Worm (Caenorhabditis elegans): Measurements from ENCODE around the gene hip-1.

The hip-1 gene

ce11 chrIII:13607833-13608232, 14.5 kb downstream of the hip-1 start, which contains the start of gene shpk-1:
TSS of gene shpk-1 (plus strand) at chrIII:13608020.
- TF ChIP-seq elt-2 (tag; optimal IDR thresholded peaks at IDR 0.05) (peak; percentile 50), sox-4 (tag; optimal IDR thresholded peaks at IDR 0.05) (no peak), pqm-1 (tag; optimal IDR thresholded peaks at IDR 0.05) (peak; percentile 73)

DNA sequence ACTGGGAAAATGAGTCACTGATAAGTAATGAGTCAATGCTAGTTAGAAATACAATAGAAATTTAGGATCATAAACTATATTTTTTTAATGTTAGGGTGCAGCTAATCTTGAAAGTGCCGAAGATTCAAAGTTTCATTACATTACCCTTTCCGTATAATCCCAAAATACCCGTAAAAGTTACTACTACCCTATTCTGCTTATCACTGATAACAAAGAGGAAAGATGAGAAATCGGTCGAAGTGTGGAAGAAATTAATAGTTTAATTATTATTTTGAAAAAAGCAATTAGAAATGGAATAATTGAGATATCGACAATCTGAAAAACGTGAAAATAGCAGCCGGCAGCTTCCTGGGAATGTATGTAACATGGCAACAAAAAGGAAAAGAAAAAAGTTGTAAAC, 15.4 kb downstream of the hip-1 start:
- TF ChIP-seq sox-2 (GFP tag; IDR thresholded peaks at IDR 0.05) (no peak), ahr-1 (tag; optimal IDR thresholded peaks at IDR 0.05) (no peak), K09A11.1 (tag; optimal IDR thresholded peaks at IDR 0.05; ENCODE audit: insufficient read depth) (no peak), dve-1 (tag; optimal IDR thresholded peaks at IDR 0.05) (no peak), hlh-8 (tag; optimal IDR thresholded peaks at IDR 0.05) (no peak), ceh-6 (GFP tag; optimal IDR thresholded peaks at IDR 0.05) (no peak), ref-2 (tag; optimal IDR thresholded peaks at IDR 0.05) (no peak), sox-4 (tag; optimal IDR thresholded peaks at IDR 0.05) (no peak), pax-1 (tag; optimal IDR thresholded peaks at IDR 0.05) (no peak), Y22D7AL.16 (tag; optimal IDR thresholded peaks at IDR 0.05) (no peak), ceh-9 (tag; optimal IDR thresholded peaks at IDR 0.05) (no peak), dmd-4 (tag; optimal IDR thresholded peaks at IDR 0.05; ENCODE audit: borderline replicate concordance) (no peak), pha-2 (tag; optimal IDR thresholded peaks at IDR 0.05) (no peak), ceh-34 (tag; optimal IDR thresholded peaks at IDR 0.05) (no peak), zip-5 (tag; optimal IDR thresholded peaks at IDR 0.05) (no peak), ceh-14 (tag; optimal IDR thresholded peaks at IDR 0.05) (no peak), lin-11 (tag; optimal IDR thresholded peaks at IDR 0.05) (no peak), ets-4 (tag; optimal IDR thresholded peaks at IDR 0.05) (no peak), rnt-1 (tag; optimal IDR thresholded peaks at IDR 0.05) (no peak), tbx-7 (tag; optimal IDR thresholded peaks at IDR 0.05) (no peak)

- TF ChIP-seq elt-2 (tag; optimal IDR thresholded peaks at IDR 0.05), result peak; percentile 68
- peak; percentile 33 for TF ChIP-seq dve-1 (tag; optimal IDR thresholded peaks at IDR 0.05)
- TF ChIP-seq syd-9 (tag; optimal IDR thresholded peaks at IDR 0.05), result no peak
- TF ChIP-seq ref-2 (tag; optimal IDR thresholded peaks at IDR 0.05), result no peak
- TF ChIP-seq nfya-1 (tag; optimal IDR thresholded peaks at IDR 0.05), result no peak
- TF ChIP-seq fkh-10 (GFP tag; optimal IDR thresholded peaks at IDR 0.05), result no peak
- no peak for TF ChIP-seq hlh-30 (tag; optimal IDR thresholded peaks at IDR 0.05; ENCODE audit: insufficient read depth)
- no peak for TF ChIP-seq C08G9.2 (tag; optimal IDR thresholded peaks at IDR 0.05)
Measured at ce11 chrIII:13606016-13606530, 16.2 kb downstream of the hip-1 start, which contains the start of gene act-5. TSS of gene act-5 (minus strand) at chrIII:13606066.

DNA sequence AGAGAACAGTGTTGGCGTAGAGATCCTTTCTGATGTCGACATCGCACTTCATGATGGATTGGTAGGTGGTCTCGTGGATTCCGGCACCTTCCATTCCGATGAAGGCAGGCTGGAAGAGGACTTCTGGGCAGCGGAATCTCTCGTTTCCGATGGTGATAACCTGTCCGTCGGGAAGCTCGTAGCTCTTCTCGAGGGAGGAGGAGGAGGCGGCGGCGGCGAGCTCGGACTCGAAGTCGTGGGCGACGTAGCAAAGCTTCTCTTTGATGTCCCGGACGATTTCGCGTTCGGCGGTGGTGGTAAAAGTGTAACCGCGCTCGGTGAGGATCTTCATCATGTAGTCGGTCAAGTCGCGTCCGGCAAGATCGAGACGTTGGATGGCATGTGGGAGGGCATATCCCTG, 17.5 kb downstream of the hip-1 start:
- TF ChIP-seq tbx-2 (tag; optimal IDR thresholded peaks at IDR 0.05) (no peak), hlh-30 (tag; optimal IDR thresholded peaks at IDR 0.05; ENCODE audit: insufficient read depth) (no peak), elt-4 (tag; optimal IDR thresholded peaks at IDR 0.05) (peak; percentile 48), lin-11 (tag; optimal IDR thresholded peaks at IDR 0.05) (no peak), sdc-2 (tag; optimal IDR thresholded peaks at IDR 0.05) (no peak)

- TF ChIP-seq ttx-3 (tag; optimal IDR thresholded peaks at IDR 0.05), result no peak
- no peak for TF ChIP-seq ets-4 (tag; optimal IDR thresholded peaks at IDR 0.05)
- TF ChIP-seq ceh-14 (tag; optimal IDR thresholded peaks at IDR 0.05), result no peak
- no peak for TF ChIP-seq ceh-19 (GFP tag; optimal IDR thresholded peaks at IDR 0.05)
- no peak for TF ChIP-seq unc-86 (tag; optimal IDR thresholded peaks at IDR 0.05)
- no peak for TF ChIP-seq Y22D7AL.16 (tag; optimal IDR thresholded peaks at IDR 0.05)
- no peak for TF ChIP-seq madf-2 (tag; optimal IDR thresholded peaks at IDR 0.05)
- no peak for TF ChIP-seq pha-4 (tag; optimal IDR thresholded peaks at IDR 0.05)
- no peak for TF ChIP-seq K09A11.1 (tag; optimal IDR thresholded peaks at IDR 0.05; ENCODE audit: insufficient read depth)
- TF ChIP-seq F13H6.1 (tag; optimal IDR thresholded peaks at IDR 0.05), result no peak
- TF ChIP-seq syd-9 (tag; optimal IDR thresholded peaks at IDR 0.05), result no peak
Measured at ce11 chrIII:13600254-13600653, 22.0 kb downstream of the hip-1 start.
